Worm (Caenorhabditis elegans): ENCODE data around the gene aagr-3.
A peak's percentile ranks its signal among the peaks of the same experiment; 100 is the strongest.

- peak; percentile 54 for TF ChIP-seq zag-1 (tag; optimal IDR thresholded peaks at IDR 0.05)
- TF ChIP-seq fos-1 (tag; optimal IDR thresholded peaks at IDR 0.05), result no peak
- TF ChIP-seq ztf-1 (GFP tag; conservative IDR thresholded peaks at IDR 0.05), result no peak
- TF ChIP-seq skn-1 (tag; optimal IDR thresholded peaks at IDR 0.05), result no peak
- TF ChIP-seq unc-62 (GFP tag; optimal IDR thresholded peaks at IDR 0.05), result no peak
- TF ChIP-seq nhr-10 (tag; optimal IDR thresholded peaks at IDR 0.05), result no peak
- no peak for TF ChIP-seq nhr-77 (tag; optimal IDR thresholded peaks at IDR 0.05)
- TF ChIP-seq lin-13 (GFP tag; optimal IDR thresholded peaks at IDR 0.05), result no peak
- no peak for TF ChIP-seq mab-5 (tag; optimal IDR thresholded peaks at IDR 0.05)
- no peak for TF ChIP-seq nhr-25 (tag; optimal IDR thresholded peaks at IDR 0.05)
- TF ChIP-seq unc-39 (tag; optimal IDR thresholded peaks at IDR 0.05), result no peak
Observed at ce11 chrV:9768828-9769778, 39.8 kb upstream of the aagr-3 start, which contains the start of gene unc-42.
